Worm (Caenorhabditis elegans): Measurements from ENCODE around the gene W04G3.13.

W04G3.13 gene

ce11 chrX:11057028-11057427 lies 22.5 kb downstream of the W04G3.13 start, which contains the start of gene lpr-3:
lpr-3 (plus strand) TSS chrX:11057401.
- 0 out of 2 replicates have a peak, but pooled peaks have one; percentile 21 for TF ChIP-seq sea-1 (GFP tag; conservative IDR thresholded peaks at IDR 0.05)
- peak; percentile 34 for TF ChIP-seq hmg-4 (GFP tag; optimal IDR thresholded peaks at IDR 0.05)
- TF ChIP-seq tbx-37 (GFP tag; conservative IDR thresholded peaks at IDR 0.05), result no peak
- TF ChIP-seq scrt-1 (GFP tag; IDR thresholded peaks at IDR 0.05), result no peak

ce11 chrX:11053615-11054014 lies 26.0 kb downstream of the W04G3.13 start, which contains the start of gene C09F12.2:
C09F12.2 (plus strand) TSS chrX:11053915.
- no peak for TF ChIP-seq pes-1 (GFP tag; IDR thresholded peaks at IDR 0.05)
- TF ChIP-seq ceh-36 (tag; optimal IDR thresholded peaks at IDR 0.05), result no peak
- no peak for TF ChIP-seq ets-7 (tag; optimal IDR thresholded peaks at IDR 0.05)
- TF ChIP-seq aly-1 (tag; optimal IDR thresholded peaks at IDR 0.05), result no peak
- TF ChIP-seq hmg-4 (GFP tag; optimal IDR thresholded peaks at IDR 0.05), result no peak
- no peak for TF ChIP-seq tbx-11 (GFP tag; IDR thresholded peaks at IDR 0.05)
- no peak for TF ChIP-seq tra-4 (tag; optimal IDR thresholded peaks at IDR 0.05)
- no peak for TF ChIP-seq F13C5.2 (tag; optimal IDR thresholded peaks at IDR 0.05)
- TF ChIP-seq sea-1 (GFP tag; conservative IDR thresholded peaks at IDR 0.05), result no peak
- no peak for TF ChIP-seq ceh-13 (GFP tag; optimal IDR thresholded peaks at IDR 0.05)
- TF ChIP-seq hnd-1 (tag; optimal IDR thresholded peaks at IDR 0.05), result no peak
- no peak for TF ChIP-seq ama-1 (optimal IDR thresholded peaks at IDR 0.05)
- no peak for TF ChIP-seq B0310.2 (tag; optimal IDR thresholded peaks at IDR 0.05)
- TF ChIP-seq scrt-1 (GFP tag; IDR thresholded peaks at IDR 0.05), result no peak
- no peak for TF ChIP-seq flt-1 (GFP tag; IDR thresholded peaks at IDR 0.05)
- no peak for TF ChIP-seq hmbx-1 (tag; optimal IDR thresholded peaks at IDR 0.05)

ce11 chrX:11050335-11050734 lies 29.2 kb downstream of the W04G3.13 start:
- no peak for TF ChIP-seq tbx-37 (GFP tag; conservative IDR thresholded peaks at IDR 0.05)
- no peak for TF ChIP-seq flt-1 (GFP tag; IDR thresholded peaks at IDR 0.05)
- no peak for TF ChIP-seq B0310.2 (tag; optimal IDR thresholded peaks at IDR 0.05)
- TF ChIP-seq tra-4 (tag; optimal IDR thresholded peaks at IDR 0.05), result no peak
- TF ChIP-seq hnd-1 (tag; optimal IDR thresholded peaks at IDR 0.05), result no peak
- TF ChIP-seq scrt-1 (GFP tag; IDR thresholded peaks at IDR 0.05), result no peak; the same call in 1 of the 2 replicates
- no peak for TF ChIP-seq tbx-11 (GFP tag; IDR thresholded peaks at IDR 0.05)
- TF ChIP-seq ama-1 (optimal IDR thresholded peaks at IDR 0.05), result no peak
- TF ChIP-seq ets-7 (tag; optimal IDR thresholded peaks at IDR 0.05), result no peak
- no peak for TF ChIP-seq aly-1 (tag; optimal IDR thresholded peaks at IDR 0.05)
- no peak for TF ChIP-seq ceh-13 (GFP tag; optimal IDR thresholded peaks at IDR 0.05)
- no peak for TF ChIP-seq hmbx-1 (tag; optimal IDR thresholded peaks at IDR 0.05)
- no peak for TF ChIP-seq pes-1 (GFP tag; IDR thresholded peaks at IDR 0.05)
- TF ChIP-seq sea-1 (GFP tag; conservative IDR thresholded peaks at IDR 0.05), result no peak
- TF ChIP-seq hmg-4 (GFP tag; optimal IDR thresholded peaks at IDR 0.05), result no peak

ce11 chrX:11047183-11047582 lies 32.4 kb downstream of the W04G3.13 start, which contains the start of gene clc-1:
clc-1 (plus strand) TSS chrX:11047446.
- TF ChIP-seq hmbx-1 (tag; optimal IDR thresholded peaks at IDR 0.05), result no peak
- TF ChIP-seq sea-1 (GFP tag; conservative IDR thresholded peaks at IDR 0.05), result no peak
- no peak for TF ChIP-seq ama-1 (optimal IDR thresholded peaks at IDR 0.05)
- TF ChIP-seq hmg-4 (GFP tag; optimal IDR thresholded peaks at IDR 0.05), result no peak
- no peak for TF ChIP-seq B0310.2 (tag; optimal IDR thresholded peaks at IDR 0.05)
- TF ChIP-seq aly-1 (tag; optimal IDR thresholded peaks at IDR 0.05), result no peak
- TF ChIP-seq ceh-13 (GFP tag; optimal IDR thresholded peaks at IDR 0.05), result no peak
- TF ChIP-seq hnd-1 (tag; optimal IDR thresholded peaks at IDR 0.05), result no peak
- TF ChIP-seq ceh-36 (tag; optimal IDR thresholded peaks at IDR 0.05), result no peak
- no peak for TF ChIP-seq flt-1 (GFP tag; IDR thresholded peaks at IDR 0.05)
- TF ChIP-seq tbx-11 (GFP tag; IDR thresholded peaks at IDR 0.05), result no peak
- no peak for TF ChIP-seq ets-7 (tag; optimal IDR thresholded peaks at IDR 0.05)
- no peak for TF ChIP-seq tbx-37 (GFP tag; conservative IDR thresholded peaks at IDR 0.05)
- no peak for TF ChIP-seq F13C5.2 (tag; optimal IDR thresholded peaks at IDR 0.05)
- no peak for TF ChIP-seq pes-1 (GFP tag; IDR thresholded peaks at IDR 0.05)
- TF ChIP-seq tra-4 (tag; optimal IDR thresholded peaks at IDR 0.05), result no peak

- TF ChIP-seq F13C5.2 (tag; optimal IDR thresholded peaks at IDR 0.05) (no peak), sea-1 (GFP tag; conservative IDR thresholded peaks at IDR 0.05) (no peak), hnd-1 (tag; optimal IDR thresholded peaks at IDR 0.05) (no peak), tbx-37 (GFP tag; conservative IDR thresholded peaks at IDR 0.05) (no peak), tbx-11 (GFP tag; IDR thresholded peaks at IDR 0.05) (no peak), ama-1 (optimal IDR thresholded peaks at IDR 0.05) (no peak), ets-7 (tag; optimal IDR thresholded peaks at IDR 0.05) (no peak), B0310.2 (tag; optimal IDR thresholded peaks at IDR 0.05) (no peak), scrt-1 (GFP tag; IDR thresholded peaks at IDR 0.05) (no peak), ceh-36 (tag; optimal IDR thresholded peaks at IDR 0.05) (no peak), aly-1 (tag; optimal IDR thresholded peaks at IDR 0.05) (no peak), tra-4 (tag; optimal IDR thresholded peaks at IDR 0.05) (no peak), flt-1 (GFP tag; IDR thresholded peaks at IDR 0.05) (no peak), pes-1 (GFP tag; IDR thresholded peaks at IDR 0.05) (no peak), hmbx-1 (tag; optimal IDR thresholded peaks at IDR 0.05) (no peak), ceh-13 (GFP tag; optimal IDR thresholded peaks at IDR 0.05) (no peak), hmg-4 (GFP tag; optimal IDR thresholded peaks at IDR 0.05) (no peak)
These were observed 36.8 kb downstream of the W04G3.13 start, which contains the start of gene C09F12.3 for ce11 chrX:11042777-11043176. C09F12.3 (minus strand) TSS chrX:11042877.

- TF ChIP-seq scrt-1 (GFP tag; IDR thresholded peaks at IDR 0.05) (no peak), hmg-4 (GFP tag; optimal IDR thresholded peaks at IDR 0.05) (no peak), ama-1 (optimal IDR thresholded peaks at IDR 0.05) (no peak)
These were observed 41.3 kb downstream of the W04G3.13 start for ce11 chrX:11038221-11038620.

- no peak for TF ChIP-seq hmbx-1 (tag; optimal IDR thresholded peaks at IDR 0.05)
- no peak for TF ChIP-seq tra-4 (tag; optimal IDR thresholded peaks at IDR 0.05)
These were observed 43.2 kb downstream of the W04G3.13 start for ce11 chrX:11036114-11037087.

Measured in whole organism, early embryonic.